Worm (Caenorhabditis elegans) whole organism, L3 larva: ENCODE measurements around the gene T19C4.24.
A peak's percentile ranks its signal among the peaks of the same experiment; 100 is the strongest.

Source experiments
- R02D3.7 ChIP-seq: fragments of 150-350 bp; optimal IDR thresholded peaks from 2 replicates; lab custom pipeline; 2014; ENCODE audit warnings: missing biosample characterization, missing genetic modification characterization
- ZK546.5 ChIP-seq: sonication (generic microtip); optimal IDR thresholded peaks from 2 replicates; lab custom pipeline; 2017; ENCODE audit warnings: missing biosample characterization, missing genetic modification characterization
- aly-2 ChIP-seq: fragments of 150-350 bp; optimal IDR thresholded peaks from 2 replicates; lab custom pipeline; 2014; ENCODE audit warnings: missing biosample characterization, missing genetic modification characterization
- ama-1 ChIP-seq: fragments of 150-350 bp; optimal IDR thresholded peaks from 2 replicates; lab custom pipeline; 2018
- ceh-16 ChIP-seq: sonication (generic microtip); optimal IDR thresholded peaks from 2 replicates; lab custom pipeline; 2017; ENCODE audit warnings: missing biosample characterization, missing genetic modification characterization
- ceh-28 ChIP-seq: fragments of 150-350 bp; optimal IDR thresholded peaks from 2 replicates; lab custom pipeline; 2014; ENCODE audit warnings: missing biosample characterization, missing genetic modification reagents, missing genetic modification characterization
- ceh-82 ChIP-seq: fragments of 150-350 bp; optimal IDR thresholded peaks from 2 replicates; lab custom pipeline; 2014; ENCODE audit warnings: missing biosample characterization, missing genetic modification characterization
- ceh-9 ChIP-seq: sonication (generic microtip); optimal IDR thresholded peaks from 2 replicates; lab custom pipeline; 2018; ENCODE audit warnings: missing biosample characterization, missing genetic modification characterization
- daf-12 ChIP-seq: fragments of 150-350 bp; optimal IDR thresholded peaks from 2 replicates; lab custom pipeline; 2014; ENCODE audit warnings: missing biosample characterization, missing genetic modification reagents, missing genetic modification characterization
- egl-27 ChIP-seq: sonication (generic microtip); optimal IDR thresholded peaks from 4 replicates; lab custom pipeline; 2017; ENCODE audit warnings: missing biosample characterization, missing genetic modification reagents, missing genetic modification characterization
- egl-5 ChIP-seq: fragments of 150-350 bp; optimal IDR thresholded peaks from 2 replicates; lab custom pipeline; 2017; ENCODE audit warnings: missing biosample characterization, missing genetic modification reagents, missing genetic modification characterization, inconsistent platforms
- elt-1 ChIP-seq: fragments of 150-350 bp; optimal IDR thresholded peaks from 2 replicates; lab custom pipeline; 2014; ENCODE audit warnings: missing biosample characterization, missing genetic modification characterization
- elt-2 ChIP-seq: sonication (generic microtip); optimal IDR thresholded peaks from 2 replicates; lab custom pipeline; 2016; ENCODE audit warnings: missing genetic modification reagents, mild to moderate bottlenecking, missing genetic modification characterization, missing compliant biosample characterization
- elt-3 ChIP-seq, 3 experiments: fragments of 150-350 bp in 1 of 3; sonication (generic microtip) in 2 of 3; optimal IDR thresholded peaks; 2 replicates in 2 of 3; 4 replicates in 1 of 3; lab custom pipeline; 2014 to 2017; ENCODE audit warnings: missing biosample characterization in 3 of 3, missing genetic modification characterization in 3 of 3
- eor-1 ChIP-seq, 2 experiments: fragments of 150-350 bp; optimal IDR thresholded peaks; 2 replicates each; lab custom pipeline; 2014 to 2018; ENCODE audit warnings: missing biosample characterization in 2 of 2, missing genetic modification characterization in 2 of 2
- fkh-10 ChIP-seq: sonication (generic microtip); optimal IDR thresholded peaks from 2 replicates; lab custom pipeline; 2017; ENCODE audit warnings: missing biosample characterization, missing genetic modification reagents, missing genetic modification characterization
- fkh-2 ChIP-seq: fragments of 150-350 bp; optimal IDR thresholded peaks from 2 replicates; lab custom pipeline; 2014; ENCODE audit warnings: missing biosample characterization, missing genetic modification reagents, missing genetic modification characterization
- fos-1 ChIP-seq: fragments of 150-350 bp; optimal IDR thresholded peaks from 2 replicates; lab custom pipeline; 2014; ENCODE audit warnings: missing biosample characterization, missing genetic modification characterization
- hmg-11 ChIP-seq: sonication (generic microtip); optimal IDR thresholded peaks from 2 replicates; lab custom pipeline; 2016; ENCODE audit warnings: missing genetic modification characterization, missing compliant biosample characterization
- jun-1 ChIP-seq: fragments of 150-350 bp; optimal IDR thresholded peaks from 2 replicates; lab custom pipeline; 2014; ENCODE audit warnings: missing biosample characterization, missing genetic modification reagents, missing genetic modification characterization
- lin-15B ChIP-seq: fragments of 150-350 bp; optimal IDR thresholded peaks from 2 replicates; lab custom pipeline; 2014; ENCODE audit warnings: missing biosample characterization, missing genetic modification characterization
- lin-39 ChIP-seq: fragments of 150-350 bp; optimal IDR thresholded peaks from 2 replicates; lab custom pipeline; 2018; ENCODE audit warnings: missing biosample characterization, missing genetic modification reagents, missing genetic modification characterization
- lsy-12 ChIP-seq: sonication (generic microtip); optimal IDR thresholded peaks from 2 replicates; lab custom pipeline; 2016; ENCODE audit warnings: mild to moderate bottlenecking, missing genetic modification characterization, missing compliant biosample characterization
- mdl-1 ChIP-seq: fragments of 150-350 bp; optimal IDR thresholded peaks from 2 replicates; lab custom pipeline; 2014; ENCODE audit warnings: missing biosample characterization, missing genetic modification characterization
- mml-1 ChIP-seq: fragments of 150-350 bp; sonication (generic microtip); optimal IDR thresholded peaks from 3 replicates; lab custom pipeline; 2014; ENCODE audit warnings: missing biosample characterization, missing genetic modification characterization
- nfya-1 ChIP-seq: sonication (generic microtip); optimal IDR thresholded peaks from 2 replicates; lab custom pipeline; 2017; ENCODE audit warnings: missing genetic modification characterization, mild to moderate bottlenecking, missing compliant biosample characterization, antibody characterized with exemption, moderate library complexity; ENCODE audit not compliant: insufficient read depth
- nhr-11 ChIP-seq: fragments of 150-350 bp; optimal IDR thresholded peaks from 2 replicates; lab custom pipeline; 2014; ENCODE audit warnings: missing biosample characterization, missing genetic modification characterization
- nhr-12 ChIP-seq: fragments of 150-350 bp; optimal IDR thresholded peaks from 2 replicates; lab custom pipeline; 2014; ENCODE audit warnings: missing biosample characterization, missing genetic modification characterization
- nhr-23 ChIP-seq: fragments of 150-350 bp; optimal IDR thresholded peaks from 2 replicates; lab custom pipeline; 2014; ENCODE audit warnings: missing biosample characterization, missing genetic modification reagents, missing genetic modification characterization
- nhr-237 ChIP-seq: fragments of 150-350 bp; optimal IDR thresholded peaks from 2 replicates; lab custom pipeline; 2014; ENCODE audit warnings: missing biosample characterization, missing genetic modification characterization
- nhr-25 ChIP-seq: sonication (generic microtip); optimal IDR thresholded peaks from 2 replicates; lab custom pipeline; 2017; ENCODE audit warnings: missing biosample characterization, missing genetic modification characterization
- nhr-28 ChIP-seq: fragments of 150-350 bp; optimal IDR thresholded peaks from 2 replicates; lab custom pipeline; 2014; ENCODE audit warnings: missing biosample characterization, missing genetic modification characterization
- nhr-43 ChIP-seq: sonication (generic microtip); optimal IDR thresholded peaks from 2 replicates; lab custom pipeline; 2016; ENCODE audit warnings: mild to moderate bottlenecking, missing genetic modification characterization, missing compliant biosample characterization; ENCODE audit not compliant: poor library complexity, severe bottlenecking
- nhr-67 ChIP-seq: fragments of 150-350 bp; optimal IDR thresholded peaks from 2 replicates; lab custom pipeline; 2014; ENCODE audit warnings: missing biosample characterization, missing genetic modification characterization
- nhr-76 ChIP-seq: fragments of 150-350 bp; sonication (generic microtip); optimal IDR thresholded peaks from 5 replicates; lab custom pipeline; 2014; ENCODE audit warnings: missing biosample characterization, missing genetic modification characterization
- nhr-77 ChIP-seq: fragments of 150-350 bp; optimal IDR thresholded peaks from 2 replicates; lab custom pipeline; 2014; ENCODE audit warnings: missing biosample characterization, missing genetic modification characterization
- pha-4 ChIP-seq: fragments of 150-350 bp; optimal IDR thresholded peaks from 2 replicates; lab custom pipeline; 2014; ENCODE audit warnings: missing biosample characterization, missing genetic modification reagents, missing genetic modification characterization
- pqm-1 ChIP-seq: fragments of 150-350 bp; optimal IDR thresholded peaks from 2 replicates; lab custom pipeline; 2017; ENCODE audit warnings: missing biosample characterization, missing genetic modification characterization, inconsistent platforms
- sea-2 ChIP-seq: fragments of 150-350 bp; sonication (generic microtip); optimal IDR thresholded peaks from 4 replicates; lab custom pipeline; 2014; ENCODE audit warnings: missing biosample characterization, missing genetic modification reagents, missing genetic modification characterization
- skn-1 ChIP-seq: fragments of 150-350 bp; optimal IDR thresholded peaks from 2 replicates; lab custom pipeline; 2014; ENCODE audit warnings: missing biosample characterization, missing genetic modification characterization
- snpc-4 ChIP-seq: fragments of 150-350 bp; optimal IDR thresholded peaks from 2 replicates; lab custom pipeline; 2014; ENCODE audit warnings: missing biosample characterization, missing genetic modification characterization
- tbx-2 ChIP-seq: sonication (generic microtip); optimal IDR thresholded peaks from 2 replicates; lab custom pipeline; 2016; ENCODE audit warnings: mild to moderate bottlenecking, missing genetic modification characterization, missing compliant biosample characterization
- unc-39 ChIP-seq: sonication (generic microtip); optimal IDR thresholded peaks from 4 replicates; lab custom pipeline; 2017; ENCODE audit warnings: missing biosample characterization, missing genetic modification characterization
- unc-62 ChIP-seq: fragments of 150-350 bp; sonication (generic microtip); optimal IDR thresholded peaks from 4 replicates; lab custom pipeline; 2014; ENCODE audit warnings: missing biosample characterization, missing genetic modification reagents, missing genetic modification characterization
- zag-1 ChIP-seq: fragments of 150-350 bp; optimal IDR thresholded peaks from 2 replicates; lab custom pipeline; 2014; ENCODE audit warnings: missing biosample characterization, missing genetic modification characterization
- ztf-11 ChIP-seq: fragments of 150-350 bp; optimal IDR thresholded peaks from 2 replicates; lab custom pipeline; 2014; ENCODE audit warnings: missing biosample characterization, missing genetic modification characterization
- ztf-4 ChIP-seq: fragments of 150-350 bp; optimal IDR thresholded peaks from 2 replicates; lab custom pipeline; 2014; ENCODE audit warnings: missing biosample characterization, missing genetic modification characterization

Gene T19C4.24

DNA sequence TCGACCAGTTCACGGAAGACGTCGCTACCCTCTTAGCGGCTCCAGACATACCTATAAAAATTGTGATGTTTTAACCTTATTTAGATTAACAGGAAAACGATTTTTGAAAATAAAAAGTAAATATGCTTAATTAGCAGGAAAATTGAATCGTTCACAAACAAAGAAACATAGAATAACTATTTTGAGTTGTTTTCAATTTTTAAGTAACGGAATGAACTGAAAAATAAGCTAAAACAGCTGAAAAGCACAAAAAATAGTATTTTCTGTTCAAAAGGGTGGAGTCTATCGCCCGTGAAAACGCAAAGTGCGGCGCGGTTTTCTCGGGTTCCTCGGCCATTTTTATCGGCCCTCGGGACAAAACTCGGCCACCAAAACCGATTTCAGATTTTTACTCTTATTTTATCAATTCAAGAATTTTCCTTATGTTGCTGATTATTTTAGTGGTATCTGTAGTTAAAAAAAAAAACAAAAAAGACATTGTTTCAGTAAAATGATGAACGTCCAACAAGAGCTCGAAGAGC is 22.9 kb downstream of the T19C4.24 start, which contains the start of the genes atp-5 and lmtr-3:
atp-5 (minus strand) TSS at position 51 of the 521 bp plus-strand sequence.
lmtr-3 (plus strand) TSS at position 370 of the 521 bp plus-strand sequence.
- TF ChIP-seq nhr-12 (tag; lab: Kevin White, UChicago) (no peak), pha-4 (tag; lab: Kevin White, UChicago) (peak; percentile 81), R02D3.7 (peak; percentile 14), ama-1 (no peak), nhr-25 (peak; percentile 64), ceh-16 (tag; lab: Kevin White, UChicago) (no peak), egl-27 (tag; lab: Kevin White, UChicago) (no peak), nfya-1 (tag; lab: Kevin White, UChicago) (peak; percentile 74), nhr-76 (tag; lab: Kevin White, UChicago) (no peak), nhr-28 (no peak), nhr-11 (no peak), pqm-1 (peak; percentile 42), ceh-9 (tag; lab: Kevin White, UChicago) (no peak), lsy-12 (tag; lab: Kevin White, UChicago) (peak; percentile 52), snpc-4 (tag; lab: Kevin White, UChicago) (peak; percentile 81), lin-39 (tag; lab: Kevin White, UChicago) (peak; percentile 65), mdl-1 (no peak), nhr-43 (tag; lab: Kevin White, UChicago) (peak; percentile 91), lin-15B (tag; lab: Kevin White, UChicago) (peak; percentile 85), nhr-23 (tag; lab: Kevin White, UChicago) (peak; percentile 52), elt-2 (tag; lab: Kevin White, UChicago) (peak; percentile 64), unc-62 (GFP tag; lab: Kevin White, UChicago) (no peak), hmg-11 (tag; lab: Kevin White, UChicago) (peak; percentile 80), nhr-67 (tag; lab: Kevin White, UChicago) (no peak), ztf-11 (tag; lab: Kevin White, UChicago) (no peak)

DNA sequence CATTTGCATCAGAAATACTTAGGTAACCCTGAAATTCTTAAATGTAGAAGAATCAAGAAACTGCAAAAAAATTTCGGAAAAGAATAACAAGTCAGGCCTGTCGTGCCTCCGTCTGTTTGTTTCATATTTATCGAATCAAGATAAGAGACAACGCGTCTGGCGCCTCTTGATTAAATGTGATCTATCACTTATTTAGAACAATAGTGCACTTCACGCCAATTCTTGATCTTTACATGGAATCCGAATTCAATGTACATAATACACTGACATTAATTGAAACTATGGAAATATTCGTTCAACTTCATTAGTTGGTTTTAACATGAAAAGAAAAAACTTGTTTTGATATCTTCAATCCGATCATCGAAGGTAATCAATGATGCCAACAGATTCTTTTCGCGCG is 24.3 kb downstream of the T19C4.24 start, which contains the start of gene mboa-2:
mboa-2 (minus strand) TSS at position 28 of the 400 bp plus-strand sequence.
- TF ChIP-seq nhr-23 (tag; lab: Kevin White, UChicago), result no peak
- no peak for TF ChIP-seq eor-1 (tag; optimal IDR thresholded peaks at IDR 0.05; lab: Kevin White, UChicago)
- no peak for TF ChIP-seq nhr-237 (tag; lab: Kevin White, UChicago)
- peak; percentile 1 for TF ChIP-seq ceh-28 (tag; lab: Kevin White, UChicago)
- no peak for TF ChIP-seq ceh-16 (tag; lab: Kevin White, UChicago)
- TF ChIP-seq nhr-77 (tag; lab: Kevin White, UChicago), result no peak
- TF ChIP-seq sea-2, result no peak
- TF ChIP-seq nfya-1 (tag; lab: Kevin White, UChicago), result peak; percentile 10
- peak; percentile 60 for TF ChIP-seq elt-2 (tag; lab: Kevin White, UChicago)
- TF ChIP-seq snpc-4 (tag; lab: Kevin White, UChicago), result no peak
- no peak for TF ChIP-seq elt-3 (tag; optimal IDR thresholded peaks at IDR 0.05; lab: Kevin White, UChicago)
- peak; percentile 49 for TF ChIP-seq nhr-43 (tag; lab: Kevin White, UChicago)
- TF ChIP-seq pha-4 (tag; lab: Kevin White, UChicago), result no peak
- TF ChIP-seq tbx-2 (tag; lab: Kevin White, UChicago), result no peak
- no peak for TF ChIP-seq daf-12 (tag; lab: Kevin White, UChicago)
- TF ChIP-seq ama-1, result peak; percentile 11
- TF ChIP-seq R02D3.7, result no peak
- no peak for TF ChIP-seq jun-1
- TF ChIP-seq lsy-12 (tag; lab: Kevin White, UChicago), result no peak
- no peak for TF ChIP-seq nhr-11
- peak; percentile 15 for TF ChIP-seq pqm-1
- TF ChIP-seq fos-1 (tag; lab: Kevin White, UChicago), result no peak
- TF ChIP-seq unc-62 (GFP tag; lab: Kevin White, UChicago), result no peak
- TF ChIP-seq skn-1 (tag; lab: Kevin White, UChicago), result no peak
- no peak for TF ChIP-seq zag-1 (tag; lab: Kevin White, UChicago)
- TF ChIP-seq ZK546.5, result no peak
- no peak for TF ChIP-seq nhr-12 (tag; lab: Kevin White, UChicago)
- no peak for TF ChIP-seq aly-2 (tag; lab: Kevin White, UChicago)
- TF ChIP-seq mdl-1, result no peak
- TF ChIP-seq fkh-10, result no peak
- TF ChIP-seq unc-39 (tag; lab: Kevin White, UChicago), result no peak
- TF ChIP-seq ztf-4 (tag; lab: Kevin White, UChicago), result no peak
- TF ChIP-seq nhr-76 (tag; lab: Kevin White, UChicago), result no peak
- TF ChIP-seq ceh-82 (tag; lab: Kevin White, UChicago), result peak; percentile 22
- no peak for TF ChIP-seq lin-39 (tag; lab: Kevin White, UChicago)
- TF ChIP-seq ceh-9 (tag; lab: Kevin White, UChicago), result no peak
- TF ChIP-seq fkh-2 (tag; lab: Kevin White, UChicago), result no peak
- no peak for TF ChIP-seq mml-1 (tag; lab: Kevin White, UChicago)
- TF ChIP-seq elt-1, result peak; percentile 42
- no peak for TF ChIP-seq egl-5 (tag; lab: Kevin White, UChicago)
- TF ChIP-seq nhr-25, result peak; percentile 54
- TF ChIP-seq nhr-28, result no peak
